Fruit fly (Drosophila melanogaster): Measurements from ENCODE around the gene CG11927.

CG11927 gene

DNA sequence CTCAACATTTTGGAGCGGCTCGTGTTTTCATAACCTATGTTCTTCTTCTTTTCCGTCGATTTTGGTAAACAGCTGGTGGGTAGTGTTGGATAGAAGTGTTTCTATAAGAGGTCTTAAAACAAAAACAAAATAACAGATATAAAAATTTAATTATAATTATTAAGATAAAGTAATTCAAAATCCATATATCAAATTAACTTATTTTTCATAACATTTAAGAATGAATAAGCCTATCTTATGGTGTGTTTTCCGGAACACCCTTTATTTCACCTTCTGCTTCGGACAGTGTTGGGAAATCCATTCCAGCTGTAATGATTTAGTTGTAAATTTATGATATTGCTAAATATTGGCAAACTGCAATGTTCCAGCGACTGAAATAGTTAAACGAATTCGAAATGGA lies 2.8 kb downstream of the CG11927 start, which contains the start of the genes mRpS2 and Mon1 (continued):
- no peak for TF ChIP-seq amos (GFP tag; IDR thresholded peaks at IDR 0.05; ENCODE audit: partially characterized antibody)
- TF ChIP-seq maf-S (GFP tag; optimal IDR thresholded peaks at IDR 0.05): peak; percentile 82
- peak; percentile 23; the same call in 2 of the 3 replicates for TF ChIP-seq CG34224 (GFP tag; IDR thresholded peaks at IDR 0.05; ENCODE audit: partially characterized antibody)
- peak; percentile 70 for TF ChIP-seq her (GFP tag; optimal IDR thresholded peaks at IDR 0.05)
- peak; percentile 99 for TF ChIP-seq MBD-R2 (GFP tag; IDR thresholded peaks at IDR 0.05)
- no peak for TF ChIP-seq bbx (GFP tag; IDR thresholded peaks at IDR 0.05; ENCODE audit: partially characterized antibody)
- peak; percentile 92 for TF ChIP-seq Max (GFP tag; optimal IDR thresholded peaks at IDR 0.05)
- TF ChIP-seq Fer2 (tag; optimal IDR thresholded peaks at IDR 0.05): peak; percentile 93
- peak; percentile 70 for TF ChIP-seq kah (GFP tag; optimal IDR thresholded peaks at IDR 0.05)
- TF ChIP-seq E2f2 (GFP tag; IDR thresholded peaks at IDR 0.05): peak; percentile 77
- TF ChIP-seq Atf-2 (GFP tag; optimal IDR thresholded peaks at IDR 0.05): peak; percentile 76
- peak; percentile 97 for TF ChIP-seq CG13424 (tag; optimal IDR thresholded peaks at IDR 0.05)
- peak; percentile 95 for TF ChIP-seq CG30403 (GFP tag; optimal IDR thresholded peaks at IDR 0.05)
- peak; percentile 92 for TF ChIP-seq CG9215 (GFP tag; IDR thresholded peaks at IDR 0.05)
- peak; percentile 96 for TF ChIP-seq B-H1 (GFP tag; IDR thresholded peaks at IDR 0.05)
- peak; percentile 95 for TF ChIP-seq gsb (GFP tag; IDR thresholded peaks at IDR 0.05)
- TF ChIP-seq HLH3B (GFP tag; IDR thresholded peaks at IDR 0.05): peak; percentile 95
- peak; percentile 96 for TF ChIP-seq CG12942 (GFP tag; optimal IDR thresholded peaks at IDR 0.05)
- no peak for TF ChIP-seq sc (optimal IDR thresholded peaks at IDR 0.05)
- peak; percentile 88 for TF ChIP-seq sc (GFP tag; optimal IDR thresholded peaks at IDR 0.05)
- peak; percentile 74 for TF ChIP-seq Antp (GFP tag; optimal IDR thresholded peaks at IDR 0.05)
- TF ChIP-seq CG12104 (GFP tag; optimal IDR thresholded peaks at IDR 0.05): peak; percentile 92
- TF ChIP-seq zen (tag; optimal IDR thresholded peaks at IDR 0.05): peak; percentile 96
- TF ChIP-seq CG2129 (GFP tag; IDR thresholded peaks at IDR 0.05; ENCODE audit: partially characterized antibody): no peak
- TF ChIP-seq Hey (tag; optimal IDR thresholded peaks at IDR 0.05): no peak
- peak; percentile 93 for TF ChIP-seq CG6175 (GFP tag; IDR thresholded peaks at IDR 0.05)
- TF ChIP-seq CG1024 (GFP tag; IDR thresholded peaks at IDR 0.05): peak; percentile 91
- TF ChIP-seq E2f1 (GFP tag; IDR thresholded peaks at IDR 0.05): peak; percentile 98
- no peak for TF ChIP-seq Stat92E (GFP tag; optimal IDR thresholded peaks at IDR 0.05)
- TF ChIP-seq exex (tag; optimal IDR thresholded peaks at IDR 0.05): peak; percentile 84
- TF ChIP-seq CG15073 (GFP tag; optimal IDR thresholded peaks at IDR 0.05): peak; percentile 63
- no peak for TF ChIP-seq CG42726 (GFP tag; IDR thresholded peaks at IDR 0.05; ENCODE audit: partially characterized antibody)
- TF ChIP-seq ara (GFP tag; IDR thresholded peaks at IDR 0.05): peak; percentile 96
- TF ChIP-seq wdn (GFP tag; IDR thresholded peaks at IDR 0.05): peak; percentile 92
- TF ChIP-seq hb (GFP tag; IDR thresholded peaks at IDR 0.05; ENCODE audit: partially characterized antibody): no peak
- TF ChIP-seq sug (tag; optimal IDR thresholded peaks at IDR 0.05): peak; percentile 91
- TF ChIP-seq CG30431 (GFP tag; optimal IDR thresholded peaks at IDR 0.05): peak; percentile 89
- TF ChIP-seq CG8478 (optimal IDR thresholded peaks at IDR 0.05): no peak
- peak; percentile 91 for TF ChIP-seq GATAe (GFP tag; conservative IDR thresholded peaks at IDR 0.05)
- TF ChIP-seq CG10959 (GFP tag; IDR thresholded peaks at IDR 0.05): peak; percentile 83
- TF ChIP-seq jigr1 (GFP tag; IDR thresholded peaks at IDR 0.05): peak; percentile 77
- TF ChIP-seq CG13775 (GFP tag; optimal IDR thresholded peaks at IDR 0.05): peak; percentile 94
- peak; percentile 89 for TF ChIP-seq nerfin-1 (tag; optimal IDR thresholded peaks at IDR 0.05)
- peak; percentile 59 for TF ChIP-seq CG1792 (GFP tag; optimal IDR thresholded peaks at IDR 0.05)
- peak; percentile 85 for TF ChIP-seq CG4404 (GFP tag; IDR thresholded peaks at IDR 0.05)
- TF ChIP-seq hth (optimal IDR thresholded peaks at IDR 0.05): no peak
- peak; percentile 83 for TF ChIP-seq bab2 (GFP tag; optimal IDR thresholded peaks at IDR 0.05)
- no peak for TF ChIP-seq CG15479 (GFP tag; optimal IDR thresholded peaks at IDR 0.05)
- peak; percentile 34 for TF ChIP-seq luna (GFP tag; optimal IDR thresholded peaks at IDR 0.05)
- peak; percentile 93 for TF ChIP-seq CG11504 (tag; optimal IDR thresholded peaks at IDR 0.05)
- TF ChIP-seq btn (GFP tag; optimal IDR thresholded peaks at IDR 0.05): no peak
- TF ChIP-seq CG4328 (GFP tag; optimal IDR thresholded peaks at IDR 0.05): peak; percentile 80
